Fruit fly (Drosophila melanogaster) whole organism, embryonic: ENCODE results near the gene Est-6.
A peak's percentile ranks its signal among the peaks of the same experiment; 100 is the strongest.

ENCODE experiments used
- Awh ChIP-seq: fragments of 200-800 bp; sonication (Bioruptor generic); IDR thresholded peaks from 2 replicates; pipeline ENCODE4, ENCODE4 v1.3.6; 2022; ENCODE audit warnings: missing biosample characterization, missing genetic modification characterization
- B-H2 ChIP-seq: fragments of 200-800 bp; sonication (Bioruptor generic); optimal IDR thresholded peaks from 2 replicates; lab custom pipeline; 2018; ENCODE audit warnings: missing biosample characterization, mild to moderate bottlenecking, missing genetic modification characterization
- BtbVII ChIP-seq: fragments of 200-800 bp; sonication (Bioruptor generic); optimal IDR thresholded peaks from 3 replicates; lab custom pipeline; 2017; ENCODE audit warnings: missing biosample characterization, mild to moderate bottlenecking, missing genetic modification characterization
- C15 ChIP-seq: fragments of 200-800 bp; sonication (Bioruptor generic); IDR thresholded peaks from 3 replicates; pipeline ENCODE4 v1.3.6; 2022; ENCODE audit warnings: missing biosample characterization, missing genetic modification characterization
- CG10979 ChIP-seq: fragments of 200-800 bp; sonication (Bioruptor generic); optimal IDR thresholded peaks from 2 replicates; lab custom pipeline; 2018; ENCODE audit warnings: missing biosample characterization, mild to moderate bottlenecking, missing genetic modification characterization, moderate library complexity
- CG12659 ChIP-seq: fragments of 200-800 bp; sonication (Bioruptor generic); optimal IDR thresholded peaks from 3 replicates; lab custom pipeline; 2017; ENCODE audit warnings: mild to moderate bottlenecking, missing biosample characterization, missing genetic modification reagents, missing genetic modification characterization
- CG12769 ChIP-seq: fragments of 200-800 bp; sonication (Bioruptor generic); optimal IDR thresholded peaks from 2 replicates; lab custom pipeline; 2019; ENCODE audit warnings: missing biosample characterization, mild to moderate bottlenecking, missing genetic modification characterization, moderate library complexity
- CG13894 ChIP-seq: fragments of 200-800 bp; sonication (Bioruptor generic); optimal IDR thresholded peaks from 3 replicates; lab custom pipeline; 2018; ENCODE audit warnings: missing biosample characterization, mild to moderate bottlenecking, missing genetic modification characterization, moderate library complexity
- CG14014 ChIP-seq: fragments of 200-800 bp; sonication (Bioruptor generic); IDR thresholded peaks from 2 replicates; pipeline ENCODE4 v1.3.6; 2022; ENCODE audit warnings: missing biosample characterization, missing genetic modification characterization
- CG14050 ChIP-seq: fragments of 200-800 bp; sonication (Bioruptor generic); IDR thresholded peaks from 3 replicates; pipeline ENCODE4 v1.3.6; 2022; ENCODE audit warnings: missing biosample characterization, missing genetic modification characterization
- CG15011 ChIP-seq: fragments of 200-800 bp; sonication (Bioruptor generic); optimal IDR thresholded peaks from 3 replicates; lab custom pipeline; 2018; ENCODE audit warnings: missing biosample characterization, mild to moderate bottlenecking, missing genetic modification characterization
- CG17829 ChIP-seq: fragments of 200-800 bp; optimal IDR thresholded peaks from 2 replicates; lab custom pipeline; 2019; ENCODE audit warnings: missing biosample characterization, mild to moderate bottlenecking, missing genetic modification characterization, moderate library complexity
- CG32532 ChIP-seq: fragments of 200-800 bp; sonication (Bioruptor generic); IDR thresholded peaks from 2 replicates; pipeline ENCODE4 v1.3.6; 2022; ENCODE audit warnings: missing biosample characterization, missing genetic modification characterization
- CG34224 ChIP-seq: fragments of 200-800 bp; sonication (Bioruptor generic); IDR thresholded peaks from 3 replicates; pipeline ENCODE4 v1.3.6; 2022; ENCODE audit warnings: missing biosample characterization, missing genetic modification characterization; ENCODE audit not compliant: partially characterized antibody
- CG34376 ChIP-seq: fragments of 200-800 bp; sonication (Bioruptor generic); optimal IDR thresholded peaks from 2 replicates; lab custom pipeline; 2018; ENCODE audit warnings: missing biosample characterization, mild to moderate bottlenecking, missing genetic modification characterization
- CG4424 ChIP-seq: fragments of 200-800 bp; sonication (Bioruptor generic); optimal IDR thresholded peaks from 3 replicates; lab custom pipeline; 2016; ENCODE audit warnings: missing biosample characterization, missing genetic modification characterization
- CG6765 ChIP-seq: fragments of 200-800 bp; sonication (Bioruptor generic); optimal IDR thresholded peaks from 3 replicates; lab custom pipeline; 2017; ENCODE audit warnings: missing biosample characterization, mild to moderate bottlenecking, missing genetic modification characterization
- CG6813 ChIP-seq: fragments of 200-800 bp; sonication (Bioruptor generic); optimal IDR thresholded peaks from 2 replicates; lab custom pipeline; 2017; ENCODE audit warnings: missing biosample characterization, missing genetic modification characterization, mild to moderate bottlenecking, moderate library complexity, missing genetic modification reagents
- CG6854 ChIP-seq: fragments of 200-800 bp; sonication (Bioruptor generic); optimal IDR thresholded peaks from 3 replicates; lab custom pipeline; 2017; ENCODE audit warnings: missing biosample characterization, mild to moderate bottlenecking, missing genetic modification characterization
- CrebB ChIP-seq: fragments of 200-800 bp; sonication (Bioruptor generic); optimal IDR thresholded peaks from 3 replicates; lab custom pipeline; 2018; ENCODE audit warnings: missing biosample characterization, mild to moderate bottlenecking, missing genetic modification characterization
- Dbx ChIP-seq: fragments of 200-800 bp; sonication (Bioruptor generic); IDR thresholded peaks from 3 replicates; pipeline ENCODE4 v1.3.6; 2022; ENCODE audit warnings: missing biosample characterization, missing genetic modification characterization
- Ets65A ChIP-seq: fragments of 200-800 bp; sonication (Bioruptor generic); peaks from one replicate; lab custom pipeline; 2016; ENCODE audit warnings: missing biosample characterization, missing genetic modification characterization
- Fer1 ChIP-seq: fragments of 200-800 bp; sonication (Bioruptor generic); optimal IDR thresholded peaks from 2 replicates; lab custom pipeline; 2017; ENCODE audit warnings: missing biosample characterization, mild to moderate bottlenecking, missing genetic modification characterization
- HHEX ChIP-seq: fragments of 200-800 bp; sonication (Bioruptor generic); optimal IDR thresholded peaks from 3 replicates; lab custom pipeline; 2017; ENCODE audit warnings: missing biosample characterization, mild to moderate bottlenecking, missing genetic modification characterization, missing genetic modification reagents
- HmgZ ChIP-seq: fragments of 200-800 bp; sonication (Bioruptor generic); optimal IDR thresholded peaks from 2 replicates; lab custom pipeline; 2018; ENCODE audit warnings: missing biosample characterization, mild to moderate bottlenecking, missing genetic modification characterization
- MTF-1 ChIP-seq: fragments of 200-800 bp; sonication (Bioruptor generic); optimal IDR thresholded peaks from 2 replicates; lab custom pipeline; 2018; ENCODE audit warnings: missing biosample characterization, mild to moderate bottlenecking, missing genetic modification characterization, borderline replicate concordance
- Sin3A ChIP-seq: fragments of >200 bp; optimal IDR thresholded peaks from 2 replicates; lab custom pipeline; 2018
- Trl ChIP-seq, 3 experiments: fragments of >200 bp in 2 of 3; fragments of 200-800 bp in 1 of 3; sonication (Bioruptor generic) in 1 of 3; optimal IDR thresholded peaks; 2 replicates in 1 of 3; 3 replicates in 2 of 3; lab custom pipeline; 2016 to 2017; ENCODE audit warnings: missing biosample characterization in 1 of 3, missing genetic modification characterization in 1 of 3
- abd-A ChIP-seq: fragments of 200-800 bp; sonication (Bioruptor generic); optimal IDR thresholded peaks from 3 replicates; lab custom pipeline; 2019; ENCODE audit warnings: missing biosample characterization, mild to moderate bottlenecking, missing genetic modification characterization, moderate library complexity
- amos ChIP-seq: fragments of 200-800 bp; sonication (Bioruptor generic); IDR thresholded peaks from 2 replicates; pipeline ENCODE4 v1.3.6; 2022; ENCODE audit warnings: missing biosample characterization, missing genetic modification characterization; ENCODE audit not compliant: partially characterized antibody
- bowl ChIP-seq: fragments of 200-800 bp; sonication (Bioruptor generic); IDR thresholded peaks from 2 replicates; pipeline ENCODE4 v1.3.6; 2022; ENCODE audit warnings: missing biosample characterization, missing genetic modification characterization
- chinmo ChIP-seq: fragments of 200-800 bp; sonication (Bioruptor generic); IDR thresholded peaks from 4 replicates; pipeline ENCODE4 v1.3.6; 2022; ENCODE audit warnings: missing biosample characterization, missing genetic modification characterization; ENCODE audit not compliant: partially characterized antibody
- dimm ChIP-seq: fragments of 200-800 bp; sonication (Bioruptor generic); IDR thresholded peaks from 2 replicates; pipeline ENCODE4 v1.3.6; 2022; ENCODE audit warnings: missing biosample characterization, missing genetic modification characterization
- dysf ChIP-seq: fragments of 200-800 bp; sonication (Bioruptor generic); IDR thresholded peaks from 3 replicates; pipeline ENCODE4 v1.3.6; 2022; ENCODE audit warnings: missing biosample characterization, missing genetic modification characterization
- ewg ChIP-seq: fragments of 200-800 bp; sonication (Bioruptor generic); optimal IDR thresholded peaks from 3 replicates; lab custom pipeline; 2017; ENCODE audit warnings: mild to moderate bottlenecking, missing biosample characterization, missing genetic modification reagents, missing genetic modification characterization
- hkb ChIP-seq, 2 experiments: fragments of 200-800 bp in 1 of 2; fragments of >200 bp in 1 of 2; sonication (Bioruptor generic) in 1 of 2; IDR thresholded peaks in 1 of 2; optimal IDR thresholded peaks in 1 of 2; 2 replicates each; pipeline versions ENCODE4 v1.3.6 to Lab custom; 2017 to 2022; ENCODE audit warnings: missing biosample characterization in 1 of 2, missing genetic modification characterization in 1 of 2
- jing ChIP-seq: fragments of 200-800 bp; sonication (Bioruptor generic); optimal IDR thresholded peaks from 2 replicates; lab custom pipeline; 2018; ENCODE audit warnings: missing biosample characterization, mild to moderate bottlenecking, missing genetic modification characterization
- pnt ChIP-seq: fragments of 200-800 bp; sonication (Bioruptor generic); optimal IDR thresholded peaks from 3 replicates; lab custom pipeline; 2016; ENCODE audit warnings: missing biosample characterization, missing genetic modification characterization
- schlank ChIP-seq: fragments of 200-800 bp; sonication (Bioruptor generic); optimal IDR thresholded peaks from 2 replicates; lab custom pipeline; 2018; ENCODE audit warnings: missing biosample characterization, mild to moderate bottlenecking, missing genetic modification characterization
- scrt ChIP-seq: fragments of 200-800 bp; sonication (Bioruptor generic); optimal IDR thresholded peaks from 2 replicates; lab custom pipeline; 2018; ENCODE audit warnings: missing biosample characterization, mild to moderate bottlenecking, missing genetic modification characterization, moderate library complexity
- sd ChIP-seq: fragments of 200-800 bp; sonication (Bioruptor generic); optimal IDR thresholded peaks from 3 replicates; lab custom pipeline; 2018; ENCODE audit warnings: missing biosample characterization, mild to moderate bottlenecking, missing genetic modification characterization, moderate library complexity
- ssp ChIP-seq: fragments of 200-800 bp; sonication (Bioruptor generic); IDR thresholded peaks from 2 replicates; pipeline ENCODE4 v1.3.6; 2022; ENCODE audit warnings: missing biosample characterization, missing genetic modification characterization
- sug ChIP-seq: fragments of 200-800 bp; optimal IDR thresholded peaks from 2 replicates; lab custom pipeline; 2019; ENCODE audit warnings: missing biosample characterization, mild to moderate bottlenecking, missing genetic modification characterization, moderate library complexity
- trem ChIP-seq: fragments of 200-800 bp; optimal IDR thresholded peaks from 3 replicates; lab custom pipeline; 2019; ENCODE audit warnings: missing biosample characterization, mild to moderate bottlenecking, missing genetic modification characterization, moderate library complexity
- yki ChIP-seq: fragments of >200 bp; optimal IDR thresholded peaks from 3 replicates; lab custom pipeline; 2018

Est-6 gene

DNA sequence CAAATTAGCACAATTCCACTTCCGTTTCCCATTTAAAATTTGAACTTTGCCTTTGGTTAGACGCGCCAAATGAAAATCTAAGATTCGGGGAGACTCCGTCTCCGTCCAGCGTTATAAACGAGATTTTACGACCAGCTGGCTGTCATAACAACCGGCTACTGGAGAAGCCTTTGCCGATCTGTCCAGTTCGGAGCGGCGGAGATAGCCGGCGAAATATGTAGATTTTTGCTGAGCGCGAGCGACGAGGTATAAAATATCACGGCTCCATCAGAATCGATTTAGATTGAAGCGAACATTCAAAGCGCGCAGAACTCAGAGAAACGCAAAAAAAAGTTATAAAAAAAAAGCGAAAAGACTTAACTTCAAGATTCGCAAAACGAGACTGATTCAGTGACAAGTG, 8.9 kb downstream of the Est-6 start, which contains the start of gene CG11529:
Gene CG11529, plus strand, starts transcription at position 301 of the 400 bp plus-strand sequence.
- TF ChIP-seq CG13894 (peak; percentile 7), CG12769 (tag; lab: Kevin White, UChicago) (peak; percentile 2), bowl (no peak), dysf (no peak), Ets65A (peak; percentile 34)

- TF ChIP-seq HHEX (no peak), C15 (GFP tag; lab: Robert Waterston, UW) (no peak), Awh (GFP tag; lab: Robert Waterston, UW) (no peak), sd (tag; lab: Kevin White, UChicago) (peak; percentile 96), CG6813 (GFP tag; lab: Kevin White, UChicago) (no peak), CG12769 (tag; lab: Kevin White, UChicago) (peak; percentile 58)
Measured at dm6 chr3L:12202980-12203379, 14.4 kb downstream of the Est-6 start.

DNA sequence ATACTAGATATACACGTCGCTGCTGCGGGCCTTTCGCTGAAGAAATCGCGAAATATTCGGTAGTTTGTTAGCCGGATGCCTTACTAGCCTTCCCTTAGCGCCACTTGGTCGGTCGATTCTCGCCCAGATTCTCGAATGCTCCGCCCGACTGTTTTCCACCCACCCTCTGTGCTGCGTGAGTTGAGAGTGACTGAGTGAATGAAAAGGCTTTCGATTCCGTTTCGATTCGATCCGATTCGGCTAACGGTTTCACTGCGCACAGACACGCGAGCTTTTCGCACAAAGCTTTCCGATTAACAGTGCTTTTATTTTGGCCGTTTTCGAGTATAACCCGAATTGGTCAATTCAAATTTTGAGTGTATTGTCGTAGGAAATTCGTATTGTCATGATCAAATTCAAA, 15.1 kb downstream of the Est-6 start, which contains the start of gene Ak1:
Gene Ak1, minus strand, starts transcription at position 347 of the 400 bp plus-strand sequence.
- TF ChIP-seq Sin3A (lab: Kevin White, UChicago) (no peak), yki (no peak), CG34376 (GFP tag; lab: Kevin White, UChicago) (peak; percentile 31), CG13894 (peak; percentile 70), schlank (tag; lab: Kevin White, UChicago) (no peak), CG34224 (no peak), dimm (GFP tag; lab: Robert Waterston, UW) (no peak), CG6813 (GFP tag; lab: Kevin White, UChicago) (peak; percentile 28), trem (no peak), ewg (GFP tag; lab: Kevin White, UChicago) (peak; percentile 12), Dbx (GFP tag; lab: Robert Waterston, UW) (0 out of 3 replicates have a peak, but pooled peaks have one; percentile 37), Trl (optimal IDR thresholded peaks at IDR 0.05; lab: Kevin White, UChicago) (peak in 1 of 2 experiments; percentile 23), Trl (GFP tag; optimal IDR thresholded peaks at IDR 0.05; lab: Kevin White, UChicago) (no peak), scrt (no peak), CG6854 (no peak), MTF-1 (GFP tag; lab: Kevin White, UChicago) (no peak), pnt (no peak), CG6765 (GFP tag; lab: Kevin White, UChicago) (peak; percentile 41), Fer1 (peak; percentile 28), BtbVII (GFP tag; lab: Kevin White, UChicago) (no peak), amos (GFP tag; lab: Robert Waterston, UW) (peak; percentile 48; the same call in 1 of the 2 replicates), Awh (GFP tag; lab: Robert Waterston, UW) (0 out of 2 replicates have a peak, but pooled peaks have one; percentile 8), CG14014 (0 out of 2 replicates have a peak, but pooled peaks have one; percentile 8), CrebB (tag; lab: Kevin White, UChicago) (peak; percentile 43), hkb (optimal IDR thresholded peaks at IDR 0.05; lab: Kevin White, UChicago) (no peak), hkb (GFP tag; IDR thresholded peaks at IDR 0.05; lab: Robert Waterston, UW) (0 out of 2 replicates have a peak, but pooled peaks have one; percentile 15), CG14050 (GFP tag; lab: Robert Waterston, UW) (no peak), sug (peak; percentile 34), CG32532 (GFP tag; lab: Robert Waterston, UW) (peak; percentile 32; the same call in 1 of the 2 replicates), CG17829 (no peak), HmgZ (tag; lab: Kevin White, UChicago) (peak; percentile 42), CG15011 (no peak), chinmo (0 out of 4 replicates have a peak, but pooled peaks have one; percentile 39), CG12659 (GFP tag; lab: Kevin White, UChicago) (peak; percentile 9), ssp (GFP tag; lab: Robert Waterston, UW) (no peak), abd-A (tag; lab: Kevin White, UChicago) (peak; percentile 46), CG4424 (GFP tag; lab: Kevin White, UChicago) (no peak), B-H2 (GFP tag; lab: Kevin White, UChicago) (peak; percentile 32), CG10979 (tag; lab: Kevin White, UChicago) (no peak), jing (no peak)
